Fruit fly (Drosophila melanogaster) whole organism, embryonic: Measurements from ENCODE around the gene CG11560.

Experiments
- Atf6 ChIP-seq: fragments of 200-800 bp; sonication (Bioruptor generic); IDR thresholded peaks from 2 replicates; pipeline ENCODE4 v1.3.6; 2022; ENCODE audit warnings: missing biosample characterization, missing genetic modification characterization
- Bteb2 ChIP-seq: fragments of 200-800 bp; sonication (Bioruptor generic); optimal IDR thresholded peaks from 2 replicates; lab custom pipeline; 2016; ENCODE audit warnings: missing biosample characterization, missing genetic modification characterization
- CG10959 ChIP-seq: fragments of 200-800 bp; sonication (Bioruptor generic); IDR thresholded peaks from 2 replicates; pipeline ENCODE4 v1.3.6; 2022; ENCODE audit warnings: missing biosample characterization, missing genetic modification characterization
- CG11085 ChIP-seq: fragments of 200-800 bp; sonication (Bioruptor generic); IDR thresholded peaks from 2 replicates; pipeline ENCODE4 v1.3.6; 2022; ENCODE audit warnings: missing biosample characterization, missing genetic modification characterization
- CG13123 ChIP-seq: fragments of 200-800 bp; sonication (Bioruptor generic); optimal IDR thresholded peaks from 2 replicates; lab custom pipeline; 2016; ENCODE audit warnings: missing biosample characterization, missing genetic modification characterization
- CG2202 ChIP-seq: fragments of 200-800 bp; sonication (Bioruptor generic); optimal IDR thresholded peaks from 2 replicates; lab custom pipeline; 2018; ENCODE audit warnings: missing biosample characterization, mild to moderate bottlenecking, missing genetic modification characterization
- CG30020 ChIP-seq: fragments of 200-800 bp; optimal IDR thresholded peaks from 2 replicates; lab custom pipeline; 2019; ENCODE audit warnings: missing biosample characterization, mild to moderate bottlenecking, missing genetic modification characterization, moderate library complexity
- CG3281 ChIP-seq: fragments of 200-800 bp; sonication (Bioruptor generic); optimal IDR thresholded peaks from 3 replicates; lab custom pipeline; 2017; ENCODE audit warnings: missing biosample characterization, mild to moderate bottlenecking, missing genetic modification characterization
- CG34224 ChIP-seq: fragments of 200-800 bp; sonication (Bioruptor generic); IDR thresholded peaks from 3 replicates; pipeline ENCODE4 v1.3.6; 2022; ENCODE audit warnings: missing biosample characterization, missing genetic modification characterization; ENCODE audit not compliant: partially characterized antibody
- CG42726 ChIP-seq: fragments of 200-800 bp; sonication (Bioruptor generic); IDR thresholded peaks from 2 replicates; pipeline ENCODE4 v1.3.6; 2022; ENCODE audit warnings: missing biosample characterization, missing genetic modification characterization; ENCODE audit not compliant: partially characterized antibody
- CG4617 ChIP-seq: fragments of 200-800 bp; sonication (Bioruptor generic); optimal IDR thresholded peaks from 3 replicates; lab custom pipeline; 2016; ENCODE audit warnings: missing biosample characterization, missing genetic modification characterization, borderline replicate concordance
- CG6813 ChIP-seq: fragments of 200-800 bp; sonication (Bioruptor generic); optimal IDR thresholded peaks from 2 replicates; lab custom pipeline; 2017; ENCODE audit warnings: missing biosample characterization, missing genetic modification characterization, mild to moderate bottlenecking, moderate library complexity, missing genetic modification reagents
- CG7928 ChIP-seq: fragments of 200-800 bp; sonication (Bioruptor generic); optimal IDR thresholded peaks from 2 replicates; lab custom pipeline; 2017; ENCODE audit warnings: missing biosample characterization, mild to moderate bottlenecking, missing genetic modification characterization
- CG7963 ChIP-seq: fragments of 200-800 bp; sonication (Bioruptor generic); IDR thresholded peaks from 3 replicates; pipeline ENCODE4 v1.3.6; 2022; ENCODE audit warnings: missing biosample characterization, missing genetic modification characterization; ENCODE audit not compliant: partially characterized antibody
- CG9215 ChIP-seq: fragments of 200-800 bp; sonication (Bioruptor generic); IDR thresholded peaks from 2 replicates; pipeline ENCODE4 v1.3.6; 2022; ENCODE audit warnings: missing biosample characterization, missing genetic modification characterization
- CG9932 ChIP-seq: fragments of 200-800 bp; sonication (Bioruptor generic); IDR thresholded peaks from 2 replicates; pipeline ENCODE4 v1.3.6; 2022; ENCODE audit warnings: missing biosample characterization, missing genetic modification characterization
- Camta ChIP-seq: fragments of 200-800 bp; sonication (Bioruptor generic); optimal IDR thresholded peaks from 2 replicates; lab custom pipeline; 2016; ENCODE audit warnings: missing biosample characterization, missing genetic modification characterization
- CrebB ChIP-seq: fragments of 200-800 bp; sonication (Bioruptor generic); optimal IDR thresholded peaks from 3 replicates; lab custom pipeline; 2018; ENCODE audit warnings: missing biosample characterization, mild to moderate bottlenecking, missing genetic modification characterization
- Deaf1 ChIP-seq: fragments of 200-800 bp; optimal IDR thresholded peaks from 3 replicates; lab custom pipeline; 2019; ENCODE audit warnings: missing biosample characterization, mild to moderate bottlenecking, missing genetic modification characterization, moderate library complexity
- Dek ChIP-seq: fragments of 200-800 bp; sonication (Bioruptor generic); optimal IDR thresholded peaks from 3 replicates; lab custom pipeline; 2019; ENCODE audit warnings: missing biosample characterization, mild to moderate bottlenecking, missing genetic modification characterization, moderate library complexity
- Dip3 ChIP-seq: fragments of 200-800 bp; sonication (Bioruptor generic); optimal IDR thresholded peaks from 3 replicates; lab custom pipeline; 2016; ENCODE audit warnings: missing biosample characterization, missing genetic modification characterization
- ERR ChIP-seq: fragments of 200-800 bp; sonication (Bioruptor generic); optimal IDR thresholded peaks from 2 replicates; lab custom pipeline; 2016; ENCODE audit warnings: missing biosample characterization, missing genetic modification characterization
- Hr39 ChIP-seq: fragments of >200 bp; optimal IDR thresholded peaks from 2 replicates; lab custom pipeline; 2017
- Hr78 ChIP-seq, 2 experiments: fragments of 200-800 bp in 1 of 2; fragments of >200 bp in 1 of 2; sonication (Bioruptor generic) in 1 of 2; optimal IDR thresholded peaks; 2 replicates each; lab custom pipeline; 2017 to 2019; ENCODE audit warnings: missing biosample characterization in 2 of 2, missing genetic modification characterization in 2 of 2, mild to moderate bottlenecking in 1 of 2, moderate library complexity in 1 of 2
- Nf-YB ChIP-seq: fragments of 200-800 bp; sonication (Bioruptor generic); optimal IDR thresholded peaks from 3 replicates; lab custom pipeline; 2019; ENCODE audit warnings: missing biosample characterization, mild to moderate bottlenecking, missing genetic modification characterization, moderate library complexity
- Stat92E ChIP-seq, 3 experiments: fragments of >200 bp in 2 of 3; fragments of 200-800 bp in 1 of 3; sonication (Bioruptor generic) in 1 of 3; optimal IDR thresholded peaks; 2 replicates each; lab custom pipeline; 2017 to 2019; ENCODE audit warnings: missing biosample characterization in 3 of 3, missing genetic modification characterization in 3 of 3, mild to moderate bottlenecking in 1 of 3, moderate library complexity in 1 of 3
- Taf1 ChIP-seq: fragments of 200-800 bp; sonication (Bioruptor generic); IDR thresholded peaks from 2 replicates; pipeline ENCODE4 v1.3.6; 2022; ENCODE audit warnings: missing biosample characterization, missing genetic modification characterization
- Tbp ChIP-seq: fragments of >200 bp; optimal IDR thresholded peaks from 2 replicates; lab custom pipeline; 2018; ENCODE audit warnings: missing biosample characterization, missing genetic modification characterization
- amos ChIP-seq: fragments of 200-800 bp; sonication (Bioruptor generic); IDR thresholded peaks from 2 replicates; pipeline ENCODE4 v1.3.6; 2022; ENCODE audit warnings: missing biosample characterization, missing genetic modification characterization; ENCODE audit not compliant: partially characterized antibody
- ase ChIP-seq: fragments of 200-800 bp; sonication (Bioruptor generic); IDR thresholded peaks from 3 replicates; pipeline ENCODE4 v1.3.6; 2022; ENCODE audit warnings: missing biosample characterization, missing genetic modification characterization
- crp ChIP-seq, 2 experiments: fragments of 200-800 bp; sonication (Bioruptor generic); optimal IDR thresholded peaks; 2 replicates in 1 of 2; 3 replicates in 1 of 2; lab custom pipeline; 2017; ENCODE audit warnings: missing biosample characterization in 2 of 2, missing genetic modification characterization in 2 of 2, mild to moderate bottlenecking in 1 of 2, moderate library complexity in 1 of 2
- fd3F ChIP-seq: fragments of 200-800 bp; sonication (Bioruptor generic); optimal IDR thresholded peaks from 2 replicates; lab custom pipeline; 2018; ENCODE audit warnings: missing biosample characterization, mild to moderate bottlenecking, missing genetic modification characterization, moderate library complexity
- gfzf ChIP-seq: fragments of 200-800 bp; sonication (Bioruptor generic); optimal IDR thresholded peaks from 2 replicates; lab custom pipeline; 2016; ENCODE audit warnings: missing biosample characterization, mild to moderate bottlenecking, missing genetic modification characterization, moderate library complexity
- grau ChIP-seq: fragments of 200-800 bp; optimal IDR thresholded peaks from 3 replicates; lab custom pipeline; 2019; ENCODE audit warnings: missing biosample characterization, mild to moderate bottlenecking, missing genetic modification characterization, moderate library complexity
- ind ChIP-seq: fragments of 200-800 bp; sonication (Bioruptor generic); optimal IDR thresholded peaks from 3 replicates; lab custom pipeline; 2016; ENCODE audit warnings: missing biosample characterization, missing genetic modification characterization
- jigr1 ChIP-seq: fragments of 200-800 bp; sonication (Bioruptor generic); IDR thresholded peaks from 3 replicates; pipeline ENCODE4 v1.3.6; 2022; ENCODE audit warnings: missing biosample characterization, missing genetic modification characterization
- knrl ChIP-seq: fragments of 200-800 bp; sonication (Bioruptor generic); IDR thresholded peaks from 3 replicates; pipeline ENCODE4 v1.3.6; 2022; ENCODE audit warnings: missing biosample characterization, missing genetic modification characterization; ENCODE audit not compliant: partially characterized antibody
- mirr ChIP-seq: fragments of 200-800 bp; sonication (Bioruptor generic); optimal IDR thresholded peaks from 3 replicates; lab custom pipeline; 2018; ENCODE audit warnings: missing biosample characterization, mild to moderate bottlenecking, missing genetic modification characterization
- nerfin-1 ChIP-seq: fragments of 200-800 bp; sonication (Bioruptor generic); optimal IDR thresholded peaks from 3 replicates; lab custom pipeline; 2019; ENCODE audit warnings: missing biosample characterization, mild to moderate bottlenecking, missing genetic modification characterization, moderate library complexity
- pb ChIP-seq: fragments of 200-800 bp; sonication (Bioruptor generic); optimal IDR thresholded peaks from 3 replicates; lab custom pipeline; 2016; ENCODE audit warnings: missing biosample characterization, missing genetic modification characterization
- pfk ChIP-seq: fragments of 200-800 bp; sonication (Bioruptor generic); optimal IDR thresholded peaks from 2 replicates; lab custom pipeline; 2018; ENCODE audit warnings: missing biosample characterization, mild to moderate bottlenecking, missing genetic modification characterization, moderate library complexity
- pho ChIP-seq: fragments of 200-800 bp; sonication (Bioruptor generic); optimal IDR thresholded peaks from 2 replicates; lab custom pipeline; 2016; ENCODE audit warnings: missing biosample characterization, missing genetic modification characterization
- ro ChIP-seq: fragments of 200-800 bp; sonication (Bioruptor generic); IDR thresholded peaks from 2 replicates; pipeline ENCODE4 v1.3.6; 2022; ENCODE audit warnings: missing biosample characterization, missing genetic modification characterization
- shn ChIP-seq: fragments of 200-800 bp; sonication (Bioruptor generic); optimal IDR thresholded peaks from 3 replicates; lab custom pipeline; 2016; ENCODE audit warnings: missing biosample characterization, missing genetic modification characterization
- sim ChIP-seq: fragments of 200-800 bp; sonication (Bioruptor generic); IDR thresholded peaks from 2 replicates; pipeline ENCODE4 v1.3.6; 2022; ENCODE audit warnings: missing biosample characterization, missing genetic modification characterization
- slbo ChIP-seq: fragments of 200-800 bp; sonication (Bioruptor generic); IDR thresholded peaks from 2 replicates; pipeline ENCODE4 v1.3.6; 2022; ENCODE audit warnings: missing biosample characterization, missing genetic modification characterization
- tll ChIP-seq, 2 experiments: fragments of 200-800 bp in 1 of 2; fragments of >200 bp in 1 of 2; sonication (Bioruptor generic) in 1 of 2; optimal IDR thresholded peaks; 2 replicates each; lab custom pipeline; 2017 to 2019; ENCODE audit warnings: missing biosample characterization in 2 of 2, missing genetic modification characterization in 2 of 2, mild to moderate bottlenecking in 1 of 2, moderate library complexity in 1 of 2
- ttk ChIP-seq: fragments of 200-800 bp; sonication (Bioruptor generic); IDR thresholded peaks from 2 replicates; pipeline ENCODE4 v2.1.2; 2022; ENCODE audit warnings: missing biosample characterization, missing genetic modification characterization
- wdn ChIP-seq: fragments of 200-800 bp; sonication (Bioruptor generic); IDR thresholded peaks from 2 replicates; pipeline ENCODE4 v1.3.6; 2022; ENCODE audit warnings: missing biosample characterization, missing genetic modification characterization

Gene CG11560

dm6 chr3L:12078551-12079318, 41.1 kb upstream of the CG11560 start:
- TF ChIP-seq Deaf1 (tag; lab: Kevin White, UChicago) (no peak), CG13123 (GFP tag; lab: Kevin White, UChicago) (no peak), CrebB (tag; lab: Kevin White, UChicago) (peak; percentile 10), CG6813 (GFP tag; lab: Kevin White, UChicago) (peak; percentile 23), sim (GFP tag; lab: Robert Waterston, UW) (no peak), CG7928 (GFP tag; lab: Kevin White, UChicago) (no peak), CG9215 (no peak), Tbp (GFP tag; lab: Kevin White, UChicago) (no peak), gfzf (GFP tag; lab: Kevin White, UChicago) (no peak), tll (GFP tag; optimal IDR thresholded peaks at IDR 0.05; lab: Kevin White, UChicago) (no peak), jigr1 (GFP tag; lab: Robert Waterston, UW) (no peak), mirr (GFP tag; lab: Kevin White, UChicago) (peak; percentile 69), Stat92E (GFP tag; optimal IDR thresholded peaks at IDR 0.05; lab: Kevin White, UChicago) (no peak), CG3281 (GFP tag; lab: Kevin White, UChicago) (peak; percentile 9), Hr78 (GFP tag; optimal IDR thresholded peaks at IDR 0.05; lab: Kevin White, UChicago) (peak in 1 of 2 experiments; percentile 0), CG9932 (GFP tag; lab: Robert Waterston, UW) (no peak), nerfin-1 (peak; percentile 22), fd3F (GFP tag; lab: Kevin White, UChicago) (no peak), amos (no peak), Camta (no peak), CG34224 (GFP tag; lab: Robert Waterston, UW) (no peak), pfk (GFP tag; lab: Kevin White, UChicago) (no peak), CG11085 (GFP tag; lab: Robert Waterston, UW) (no peak), Atf6 (GFP tag; lab: Robert Waterston, UW) (no peak; the same call in 1 of the 2 replicates), Bteb2 (no peak), Dip3 (GFP tag; lab: Kevin White, UChicago) (no peak), wdn (GFP tag; lab: Robert Waterston, UW) (no peak), Taf1 (no peak), ttk (GFP tag; lab: Robert Waterston, UW) (no peak), knrl (GFP tag; lab: Robert Waterston, UW) (no peak), Dek (tag; lab: Kevin White, UChicago) (no peak), ro (no peak), shn (GFP tag; lab: Kevin White, UChicago) (no peak), Nf-YB (GFP tag; lab: Kevin White, UChicago) (no peak), CG7963 (no peak), grau (no peak), pho (GFP tag; lab: Kevin White, UChicago) (no peak), ERR (GFP tag; lab: Kevin White, UChicago) (no peak), CG10959 (GFP tag; lab: Robert Waterston, UW) (no peak), Hr39 (lab: Kevin White, UChicago) (no peak), ind (GFP tag; lab: Kevin White, UChicago) (no peak), ase (GFP tag; lab: Robert Waterston, UW) (no peak), slbo (GFP tag; lab: Robert Waterston, UW) (0 out of 2 replicates have a peak, but pooled peaks have one; percentile 12), CG42726 (GFP tag; lab: Robert Waterston, UW) (no peak), CG2202 (no peak), CG30020 (no peak), CG4617 (no peak), pb (GFP tag; lab: Kevin White, UChicago) (no peak), crp (GFP tag; optimal IDR thresholded peaks at IDR 0.05; lab: Kevin White, UChicago) (no peak)
